Worm (Caenorhabditis elegans): ENCODE results near the gene T26E4.4.

DNA sequence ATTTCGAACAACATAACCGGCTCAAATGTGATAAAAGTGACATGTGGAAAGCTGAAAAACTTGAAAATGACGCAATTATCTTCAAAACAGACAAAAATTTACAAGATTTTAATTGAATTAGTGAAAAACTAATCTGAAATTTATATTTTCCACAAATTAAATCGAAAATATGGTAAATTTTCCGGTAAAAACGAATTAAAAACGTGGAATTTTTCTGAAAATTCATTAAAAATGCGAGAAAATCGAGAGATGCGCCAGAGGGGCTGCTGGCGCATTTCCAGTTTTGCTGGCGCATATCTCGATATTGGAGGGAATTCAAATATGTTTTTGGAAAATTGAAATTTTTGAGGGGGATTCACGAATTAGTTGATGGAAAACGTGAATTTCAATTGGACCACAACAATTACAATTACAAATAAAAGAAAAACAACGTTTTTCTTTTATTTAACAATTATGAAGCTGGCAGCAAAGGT lies 26.2 kb downstream of the T26E4.4 start, which contains the start of the genes haf-3 and F57A10.2:
- TF ChIP-seq madf-5 (GFP tag; IDR thresholded peaks at IDR 0.05) (no peak), lin-13 (GFP tag; optimal IDR thresholded peaks at IDR 0.05) (peak; percentile 83), zip-2 (tag; optimal IDR thresholded peaks at IDR 0.05) (peak; percentile 76)
